Worm (Caenorhabditis elegans) whole organism, L1 larva: ENCODE results near the gene ZK1248.20.

Experiments
- C16A3.4 ChIP-seq: fragments of 150-350 bp; optimal IDR thresholded peaks from 2 replicates; lab custom pipeline; 2014; ENCODE audit warnings: missing biosample characterization, missing genetic modification characterization
- C34B4.2 ChIP-seq: sonication (generic microtip); optimal IDR thresholded peaks from 2 replicates; lab custom pipeline; 2017; ENCODE audit warnings: mild to moderate bottlenecking, missing genetic modification characterization, missing compliant biosample characterization
- F16B12.6 ChIP-seq: fragments of 150-350 bp; optimal IDR thresholded peaks from 2 replicates; lab custom pipeline; 2014; ENCODE audit warnings: missing biosample characterization, missing genetic modification characterization
- ama-1 ChIP-seq: fragments of 150-350 bp; optimal IDR thresholded peaks from 2 replicates; lab custom pipeline; 2014
- blmp-1 ChIP-seq: fragments of 150-350 bp; optimal IDR thresholded peaks from 2 replicates; lab custom pipeline; 2014; ENCODE audit warnings: missing biosample characterization, missing genetic modification characterization
- ceh-8 ChIP-seq: fragments of 200-800 bp; sonication (Bioruptor generic); optimal IDR thresholded peaks from 2 replicates; lab custom pipeline; 2018; ENCODE audit warnings: mild to moderate bottlenecking, missing genetic modification characterization, moderate library complexity, missing compliant biosample characterization
- ceh-82 ChIP-seq, 3 experiments: fragments of 150-350 bp in 1 of 3; sonication (generic microtip) in 2 of 3; optimal IDR thresholded peaks; 2 replicates each; lab custom pipeline; 2014 to 2017; ENCODE audit warnings: missing biosample characterization in 3 of 3, missing genetic modification characterization in 3 of 3
- ceh-88 ChIP-seq: fragments of 200-800 bp; sonication (Bioruptor generic); IDR thresholded peaks from 2 replicates; pipeline ENCODE4 v1.3.6; 2022; ENCODE audit warnings: missing genetic modification characterization, missing compliant biosample characterization
- ceh-90 ChIP-seq: sonication (generic microtip); optimal IDR thresholded peaks from 2 replicates; lab custom pipeline; 2016; ENCODE audit warnings: missing genetic modification characterization, missing compliant biosample characterization
- dpl-1 ChIP-seq, 3 experiments: fragments of 150-350 bp in 2 of 3; sonication (generic microtip) in 1 of 3; optimal IDR thresholded peaks; 2 replicates each; lab custom pipeline; 2014 to 2017; ENCODE audit warnings: missing biosample characterization in 3 of 3, missing genetic modification characterization in 3 of 3, missing genetic modification reagents in 3 of 3
- dsc-1 ChIP-seq: sonication (generic microtip); optimal IDR thresholded peaks from 2 replicates; lab custom pipeline; 2016; ENCODE audit warnings: mild to moderate bottlenecking, missing genetic modification characterization, missing compliant biosample characterization
- efl-1 ChIP-seq, 4 experiments: fragments of 150-350 bp; optimal IDR thresholded peaks in 3 of 4; peaks in 1 of 4; 1 replicate in 1 of 4; 2 replicates in 3 of 4; lab custom pipeline; 2014; ENCODE audit warnings: missing biosample characterization in 2 of 4, missing genetic modification characterization in 2 of 4, missing genetic modification reagents in 2 of 4
- efl-3 ChIP-seq: fragments of 200-800 bp; sonication (Bioruptor generic); optimal IDR thresholded peaks from 2 replicates; lab custom pipeline; 2018; ENCODE audit warnings: mild to moderate bottlenecking, missing genetic modification characterization, missing compliant biosample characterization
- egl-27 ChIP-seq, 2 experiments: fragments of 150-350 bp in 1 of 2; sonication (generic microtip); optimal IDR thresholded peaks; 3 replicates each; lab custom pipeline; 2017 to 2018; ENCODE audit warnings: missing biosample characterization in 2 of 2, missing genetic modification characterization in 2 of 2, missing genetic modification reagents in 2 of 2
- elt-2 ChIP-seq: sonication (generic microtip); optimal IDR thresholded peaks from 2 replicates; lab custom pipeline; 2016; ENCODE audit warnings: missing genetic modification characterization, mild to moderate bottlenecking, inconsistent platforms, missing compliant biosample characterization, missing genetic modification reagents
- elt-3 ChIP-seq, 6 experiments: fragments of 150-350 bp in 1 of 6; sonication (generic microtip); optimal IDR thresholded peaks; 2 replicates each; lab custom pipeline; 2017 to 2018; ENCODE audit warnings: missing biosample characterization in 6 of 6, missing genetic modification characterization in 6 of 6, inconsistent platforms in 1 of 6
- ets-5 ChIP-seq: fragments of 200-800 bp; sonication (Bioruptor generic); IDR thresholded peaks from 2 replicates; pipeline ENCODE4 v1.3.6; 2022; ENCODE audit warnings: missing genetic modification characterization, missing compliant biosample characterization
- fkh-10 ChIP-seq: sonication (generic microtip); optimal IDR thresholded peaks from 2 replicates; lab custom pipeline; 2017; ENCODE audit warnings: missing biosample characterization, missing genetic modification reagents, missing genetic modification characterization
- fkh-8 ChIP-seq: sonication (generic microtip); optimal IDR thresholded peaks from 2 replicates; lab custom pipeline; 2016; ENCODE audit warnings: mild to moderate bottlenecking, missing genetic modification characterization, missing compliant biosample characterization
- isw-1 ChIP-seq: fragments of 200-800 bp; sonication (Bioruptor generic); IDR thresholded peaks from 2 replicates; pipeline ENCODE4 v1.3.6; 2022; ENCODE audit warnings: missing genetic modification characterization, missing compliant biosample characterization
- jun-1 ChIP-seq: fragments of 150-350 bp; optimal IDR thresholded peaks from 2 replicates; lab custom pipeline; 2014; ENCODE audit warnings: missing biosample characterization, missing genetic modification reagents, missing genetic modification characterization
- lin-13 ChIP-seq: fragments of 150-350 bp; optimal IDR thresholded peaks from 2 replicates; lab custom pipeline; 2014; ENCODE audit warnings: missing biosample characterization, missing genetic modification reagents, missing genetic modification characterization
- lin-14 ChIP-seq: fragments of 200-800 bp; sonication (Bioruptor generic); optimal IDR thresholded peaks from 2 replicates; lab custom pipeline; 2018; ENCODE audit warnings: mild to moderate bottlenecking, missing genetic modification characterization, moderate library complexity, missing compliant biosample characterization
- lin-35 ChIP-seq, 2 experiments: fragments of 150-350 bp; optimal IDR thresholded peaks; 2 replicates each; lab custom pipeline; 2014; ENCODE audit warnings: missing biosample characterization in 2 of 2, missing genetic modification characterization in 2 of 2, missing genetic modification reagents in 2 of 2
- lin-39 ChIP-seq: fragments of 150-350 bp; optimal IDR thresholded peaks from 2 replicates; lab custom pipeline; 2014; ENCODE audit warnings: missing biosample characterization, missing genetic modification reagents, missing genetic modification characterization
- lsy-2 ChIP-seq, 2 experiments: fragments of 150-350 bp; optimal IDR thresholded peaks; 2 replicates each; lab custom pipeline; 2014; ENCODE audit warnings: missing biosample characterization in 2 of 2, missing genetic modification characterization in 2 of 2
- mep-1 ChIP-seq: fragments of 150-350 bp; optimal IDR thresholded peaks from 2 replicates; lab custom pipeline; 2014; ENCODE audit warnings: missing biosample characterization, missing genetic modification characterization
- nhr-11 ChIP-seq: fragments of 150-350 bp; optimal IDR thresholded peaks from 2 replicates; lab custom pipeline; 2014; ENCODE audit warnings: missing biosample characterization, missing genetic modification characterization
- nhr-19 ChIP-seq: fragments of 200-800 bp; sonication (Bioruptor generic); conservative IDR thresholded peaks from 2 replicates; pipeline ENCODE4 v1.3.6; 2022; ENCODE audit warnings: missing genetic modification characterization, missing compliant biosample characterization
- nhr-20 ChIP-seq: sonication (generic microtip); optimal IDR thresholded peaks from 2 replicates; lab custom pipeline; 2016; ENCODE audit warnings: mild to moderate bottlenecking, missing genetic modification characterization, missing compliant biosample characterization
- nhr-47 ChIP-seq: sonication (generic microtip); optimal IDR thresholded peaks from 2 replicates; lab custom pipeline; 2016; ENCODE audit warnings: mild to moderate bottlenecking, missing genetic modification characterization, moderate library complexity, missing compliant biosample characterization
- nhr-71 ChIP-seq: sonication (generic microtip); optimal IDR thresholded peaks from 2 replicates; lab custom pipeline; 2016; ENCODE audit warnings: mild to moderate bottlenecking, missing genetic modification characterization, moderate library complexity, missing compliant biosample characterization
- nhr-77 ChIP-seq: fragments of 150-350 bp; optimal IDR thresholded peaks from 2 replicates; lab custom pipeline; 2014; ENCODE audit warnings: missing biosample characterization, missing genetic modification characterization
- nhr-85 ChIP-seq: sonication (generic microtip); peaks from one replicate; lab custom pipeline; 2016; ENCODE audit warnings: missing genetic modification characterization, inconsistent platforms, missing compliant biosample characterization
- pqm-1 ChIP-seq: sonication (generic microtip); optimal IDR thresholded peaks from 3 replicates; lab custom pipeline; 2017; ENCODE audit warnings: missing biosample characterization, missing genetic modification characterization
- rnt-1 ChIP-seq: sonication (generic microtip); optimal IDR thresholded peaks from 2 replicates; lab custom pipeline; 2016; ENCODE audit warnings: mild to moderate bottlenecking, missing genetic modification characterization, moderate library complexity, missing compliant biosample characterization
- skn-1 ChIP-seq: fragments of 150-350 bp; optimal IDR thresholded peaks from 2 replicates; lab custom pipeline; 2014; ENCODE audit warnings: missing biosample characterization, missing genetic modification characterization
- snpc-4 ChIP-seq: fragments of 150-350 bp; optimal IDR thresholded peaks from 2 replicates; lab custom pipeline; 2014; ENCODE audit warnings: missing biosample characterization, missing genetic modification characterization
- snu-23 ChIP-seq: sonication (generic microtip); optimal IDR thresholded peaks from 2 replicates; lab custom pipeline; 2016; ENCODE audit warnings: missing genetic modification characterization, missing compliant biosample characterization
- sup-37 ChIP-seq: fragments of 200-800 bp; sonication (Bioruptor generic); optimal IDR thresholded peaks from 2 replicates; lab custom pipeline; 2018; ENCODE audit warnings: mild to moderate bottlenecking, missing genetic modification characterization, missing compliant biosample characterization
- swsn-7 ChIP-seq: sonication (generic microtip); optimal IDR thresholded peaks from 2 replicates; lab custom pipeline; 2016; ENCODE audit warnings: missing genetic modification characterization, missing compliant biosample characterization
- tlp-1 ChIP-seq: fragments of 150-350 bp; optimal IDR thresholded peaks from 2 replicates; lab custom pipeline; 2014; ENCODE audit warnings: missing biosample characterization, missing genetic modification characterization
- unc-130 ChIP-seq: fragments of 150-350 bp; optimal IDR thresholded peaks from 2 replicates; lab custom pipeline; 2017; ENCODE audit warnings: missing biosample characterization, missing genetic modification characterization, inconsistent platforms
- xbp-1 ChIP-seq: sonication (generic microtip); optimal IDR thresholded peaks from 2 replicates; lab custom pipeline; 2016; ENCODE audit warnings: missing genetic modification characterization, missing compliant biosample characterization

Gene ZK1248.20

ce11 chrII:5816346-5816745 is at the start of gene ZK1248.20:
Gene ZK1248.20 (plus strand): TSS chrII:5816646.
- no peak for TF ChIP-seq tlp-1 (tag; lab: Kevin White, UChicago)
- no peak for TF ChIP-seq nhr-85 (tag; lab: Kevin White, UChicago)
- TF ChIP-seq ets-5, result no peak
- no peak for TF ChIP-seq nhr-11 (tag; lab: Kevin White, UChicago)
- no peak for TF ChIP-seq ceh-88 (GFP tag; lab: Robert Waterston, UW)

DNA sequence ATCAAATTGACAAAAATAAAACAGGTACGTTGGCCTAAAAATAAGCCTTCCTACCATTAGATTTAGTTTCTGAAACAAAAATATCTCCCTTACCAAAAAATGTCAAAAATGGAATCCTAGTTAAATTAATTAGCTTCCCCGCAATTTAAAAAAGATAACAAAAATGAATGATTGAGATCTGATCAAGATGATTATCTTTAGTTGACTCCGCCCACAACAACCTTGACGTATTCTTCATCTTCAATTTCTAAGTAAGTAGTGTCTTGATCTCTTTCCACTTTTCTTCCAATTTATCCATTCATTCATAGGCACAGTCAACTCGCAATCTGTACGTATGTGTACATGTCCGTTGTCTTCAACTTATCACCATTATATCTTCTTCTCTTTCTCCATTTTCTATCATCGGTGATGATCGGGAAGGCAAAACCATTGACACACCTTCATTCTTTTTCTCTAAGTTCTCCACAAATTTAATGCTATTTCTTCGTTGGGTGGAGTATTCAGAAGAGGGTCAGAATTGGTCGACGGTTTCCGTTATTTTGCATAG is 48.1 kb upstream of the ZK1248.20 start:
- peak; percentile 40 for TF ChIP-seq mep-1 (tag; lab: Kevin White, UChicago)
- TF ChIP-seq lin-14 (GFP tag; lab: Kevin White, UChicago), result peak; percentile 67
- no peak for TF ChIP-seq C34B4.2 (tag; lab: Kevin White, UChicago)
- TF ChIP-seq nhr-85 (tag; lab: Kevin White, UChicago), result peak; percentile 88
- peak; percentile 44 for TF ChIP-seq blmp-1 (tag; lab: Kevin White, UChicago)
- peak; percentile 3 for TF ChIP-seq nhr-71 (tag; lab: Kevin White, UChicago)
- peak in 2 of 6 experiments; percentile 19 to 59 for TF ChIP-seq elt-3 (tag; optimal IDR thresholded peaks at IDR 0.05; lab: Kevin White, UChicago)
- no peak for TF ChIP-seq lin-13 (GFP tag; lab: Kevin White, UChicago)
- peak; percentile 12 for TF ChIP-seq rnt-1
- peak; percentile 36 for TF ChIP-seq snu-23 (GFP tag; lab: Kevin White, UChicago)
- TF ChIP-seq ama-1 (lab: Kevin White, UChicago), result no peak
- peak; percentile 34 for TF ChIP-seq nhr-20 (tag; lab: Kevin White, UChicago)
- peak; percentile 41 for TF ChIP-seq lin-39 (tag; lab: Kevin White, UChicago)

DNA sequence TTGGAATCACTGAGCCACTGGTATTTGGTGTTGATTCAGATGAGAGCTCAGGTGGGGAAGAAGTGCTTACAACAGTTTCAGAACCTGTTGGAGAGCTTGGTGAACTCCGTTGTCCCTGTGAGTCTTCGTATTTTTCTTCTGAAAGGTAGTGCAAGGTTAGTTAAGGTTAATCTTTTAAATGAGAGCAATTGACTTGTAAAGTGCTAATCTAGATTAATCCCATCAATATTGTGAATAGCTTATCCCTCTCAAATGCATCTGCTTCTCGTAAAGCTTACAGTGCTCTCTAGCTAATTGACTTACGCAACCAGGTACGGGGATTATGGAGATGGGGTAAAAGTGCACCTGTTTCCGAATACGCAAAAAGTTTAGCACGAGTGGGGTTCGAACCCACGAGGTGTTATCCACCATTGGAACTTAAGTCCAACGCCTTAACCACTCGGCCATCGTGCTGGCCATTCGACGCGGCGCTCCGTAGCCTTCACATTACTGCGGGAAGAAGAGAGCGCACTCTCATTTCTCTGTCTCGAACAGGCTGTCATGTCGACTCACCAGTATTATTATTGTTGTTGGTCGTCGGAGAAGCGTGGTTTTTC is 43.8 kb upstream of the ZK1248.20 start:
- TF ChIP-seq ceh-82 (tag; optimal IDR thresholded peaks at IDR 0.05; lab: Kevin White, UChicago) (peak in 2 of 3 experiments; percentile 25 to 55), dsc-1 (peak; percentile 10), snpc-4 (tag; lab: Kevin White, UChicago) (peak; percentile 23), xbp-1 (tag; lab: Kevin White, UChicago) (peak; percentile 17), nhr-19 (GFP tag; lab: Robert Waterston, UW) (peak; percentile 59), elt-2 (tag; lab: Kevin White, UChicago) (peak; percentile 25), sup-37 (GFP tag; lab: Kevin White, UChicago) (no peak), skn-1 (tag; lab: Kevin White, UChicago) (peak; percentile 20), lin-35 (GFP tag; optimal IDR thresholded peaks at IDR 0.05; lab: Kevin White, UChicago) (peak; percentile 56 to 62), dpl-1 (GFP tag; optimal IDR thresholded peaks at IDR 0.05; lab: Kevin White, UChicago) (peak in 2 of 3 experiments; percentile 10 to 18), nhr-47 (tag; lab: Kevin White, UChicago) (peak; percentile 63), unc-130 (tag; lab: Kevin White, UChicago) (peak; percentile 38), pqm-1 (no peak), ceh-8 (GFP tag; lab: Kevin White, UChicago) (peak; percentile 11), C34B4.2 (tag; lab: Kevin White, UChicago) (no peak), F16B12.6 (tag; lab: Kevin White, UChicago) (peak; percentile 42), swsn-7 (tag; lab: Kevin White, UChicago) (peak; percentile 51), nhr-77 (tag; lab: Kevin White, UChicago) (peak; percentile 19), lin-14 (GFP tag; lab: Kevin White, UChicago) (peak; percentile 42), efl-3 (GFP tag; lab: Kevin White, UChicago) (no peak), fkh-10 (GFP tag; lab: Kevin White, UChicago) (no peak), nhr-20 (tag; lab: Kevin White, UChicago) (peak; percentile 63), nhr-85 (tag; lab: Kevin White, UChicago) (peak; percentile 57), snu-23 (GFP tag; lab: Kevin White, UChicago) (peak; percentile 73), lin-13 (GFP tag; lab: Kevin White, UChicago) (peak; percentile 28), C16A3.4 (tag; lab: Kevin White, UChicago) (peak; percentile 56), fkh-8 (tag; lab: Kevin White, UChicago) (peak; percentile 16), ceh-90 (tag; lab: Kevin White, UChicago) (no peak), ama-1 (lab: Kevin White, UChicago) (no peak), isw-1 (GFP tag; lab: Robert Waterston, UW) (0 out of 2 replicates have a peak, but pooled peaks have one; percentile 3), rnt-1 (peak; percentile 67), egl-27 (tag; optimal IDR thresholded peaks at IDR 0.05; lab: Kevin White, UChicago) (no peak), mep-1 (tag; lab: Kevin White, UChicago) (peak; percentile 9), efl-1 (optimal IDR thresholded peaks at IDR 0.05; lab: Kevin White, UChicago) (peak; percentile 38 to 51), efl-1 (GFP tag; optimal IDR thresholded peaks at IDR 0.05 in 1 of 2; lab: Kevin White, UChicago) (peak; percentile 24 to 93), nhr-71 (tag; lab: Kevin White, UChicago) (peak; percentile 63), lsy-2 (tag; optimal IDR thresholded peaks at IDR 0.05; lab: Kevin White, UChicago) (peak; percentile 19 to 53), jun-1 (tag; lab: Kevin White, UChicago) (no peak), elt-3 (tag; optimal IDR thresholded peaks at IDR 0.05; lab: Kevin White, UChicago) (peak in 1 of 6 experiments; percentile 13)
